Fruit fly (Drosophila melanogaster) whole organism, embryonic: ENCODE measurements around the gene CG15529.

Experiments
- Blimp-1 ChIP-seq: fragments of 200-800 bp; sonication (Bioruptor generic); optimal IDR thresholded peaks from 3 replicates; lab custom pipeline; 2018; ENCODE audit warnings: missing biosample characterization, missing genetic modification characterization, mild to moderate bottlenecking, moderate library complexity, missing genetic modification reagents
- C15 ChIP-seq: fragments of 200-800 bp; sonication (Bioruptor generic); IDR thresholded peaks from 3 replicates; pipeline ENCODE4 v1.3.6; 2022; ENCODE audit warnings: missing biosample characterization, missing genetic modification characterization
- CG10543 ChIP-seq: fragments of 200-800 bp; sonication (Bioruptor generic); optimal IDR thresholded peaks from 3 replicates; lab custom pipeline; 2017; ENCODE audit warnings: missing biosample characterization, mild to moderate bottlenecking, missing genetic modification characterization, moderate library complexity
- CG12769 ChIP-seq: fragments of 200-800 bp; sonication (Bioruptor generic); optimal IDR thresholded peaks from 2 replicates; lab custom pipeline; 2019; ENCODE audit warnings: missing biosample characterization, mild to moderate bottlenecking, missing genetic modification characterization, moderate library complexity
- CG13624 ChIP-seq: fragments of 200-800 bp; sonication (Bioruptor generic); optimal IDR thresholded peaks from 2 replicates; lab custom pipeline; 2016; ENCODE audit warnings: missing biosample characterization, missing genetic modification characterization
- CG17359 ChIP-seq: fragments of 200-800 bp; sonication (Bioruptor generic); optimal IDR thresholded peaks from 3 replicates; lab custom pipeline; 2018; ENCODE audit warnings: missing biosample characterization, mild to moderate bottlenecking, missing genetic modification characterization, moderate library complexity
- CG17829 ChIP-seq: fragments of 200-800 bp; optimal IDR thresholded peaks from 2 replicates; lab custom pipeline; 2019; ENCODE audit warnings: missing biosample characterization, mild to moderate bottlenecking, missing genetic modification characterization, moderate library complexity
- CG1792 ChIP-seq: fragments of 200-800 bp; sonication (Bioruptor generic); optimal IDR thresholded peaks from 2 replicates; lab custom pipeline; 2016; ENCODE audit warnings: missing biosample characterization, missing genetic modification characterization
- CG30020 ChIP-seq: fragments of 200-800 bp; optimal IDR thresholded peaks from 2 replicates; lab custom pipeline; 2019; ENCODE audit warnings: missing biosample characterization, mild to moderate bottlenecking, missing genetic modification characterization, moderate library complexity
- CG3281 ChIP-seq: fragments of 200-800 bp; sonication (Bioruptor generic); optimal IDR thresholded peaks from 3 replicates; lab custom pipeline; 2017; ENCODE audit warnings: missing biosample characterization, mild to moderate bottlenecking, missing genetic modification characterization
- CG34224 ChIP-seq: fragments of 200-800 bp; sonication (Bioruptor generic); IDR thresholded peaks from 3 replicates; pipeline ENCODE4 v1.3.6; 2022; ENCODE audit warnings: missing biosample characterization, missing genetic modification characterization; ENCODE audit not compliant: partially characterized antibody
- CG34422 ChIP-seq: fragments of 200-800 bp; sonication (Bioruptor generic); IDR thresholded peaks from 3 replicates; pipeline ENCODE4 v1.3.6; 2022; ENCODE audit warnings: missing biosample characterization, missing genetic modification characterization
- CG5245 ChIP-seq: fragments of 200-800 bp; sonication (Bioruptor generic); optimal IDR thresholded peaks from 3 replicates; lab custom pipeline; 2016; ENCODE audit warnings: missing biosample characterization, missing genetic modification characterization
- CG6683 ChIP-seq: fragments of 200-800 bp; sonication (Bioruptor generic); optimal IDR thresholded peaks from 2 replicates; lab custom pipeline; 2017; ENCODE audit warnings: missing biosample characterization, mild to moderate bottlenecking, missing genetic modification characterization, missing genetic modification reagents
- CG7372 ChIP-seq: fragments of 200-800 bp; sonication (Bioruptor generic); IDR thresholded peaks from 2 replicates; pipeline ENCODE4 v1.3.6; 2022; ENCODE audit warnings: missing biosample characterization, missing genetic modification characterization
- CG7963 ChIP-seq: fragments of 200-800 bp; sonication (Bioruptor generic); IDR thresholded peaks from 3 replicates; pipeline ENCODE4 v1.3.6; 2022; ENCODE audit warnings: missing biosample characterization, missing genetic modification characterization; ENCODE audit not compliant: partially characterized antibody
- CG8281 ChIP-seq: fragments of 200-800 bp; sonication (Bioruptor generic); optimal IDR thresholded peaks from 2 replicates; lab custom pipeline; 2018; ENCODE audit warnings: missing biosample characterization, mild to moderate bottlenecking, missing genetic modification characterization, moderate library complexity
- CG9609 ChIP-seq: fragments of 200-800 bp; sonication (Bioruptor generic); optimal IDR thresholded peaks from 3 replicates; lab custom pipeline; 2016; ENCODE audit warnings: missing biosample characterization, missing genetic modification characterization
- Dek ChIP-seq: fragments of 200-800 bp; sonication (Bioruptor generic); optimal IDR thresholded peaks from 3 replicates; lab custom pipeline; 2019; ENCODE audit warnings: missing biosample characterization, mild to moderate bottlenecking, missing genetic modification characterization, moderate library complexity
- Dfd ChIP-seq, 2 experiments: fragments of >200 bp; optimal IDR thresholded peaks; 2 replicates each; lab custom pipeline; 2017; ENCODE audit warnings: missing biosample characterization in 2 of 2, missing genetic modification characterization in 2 of 2
- Dp ChIP-seq: fragments of 200-800 bp; sonication (Bioruptor generic); optimal IDR thresholded peaks from 2 replicates; lab custom pipeline; 2018; ENCODE audit warnings: missing biosample characterization, mild to moderate bottlenecking, missing genetic modification characterization, moderate library complexity
- ERR ChIP-seq: fragments of 200-800 bp; sonication (Bioruptor generic); optimal IDR thresholded peaks from 2 replicates; lab custom pipeline; 2016; ENCODE audit warnings: missing biosample characterization, missing genetic modification characterization
- Fer3 ChIP-seq: fragments of 200-800 bp; sonication (Bioruptor generic); optimal IDR thresholded peaks from 2 replicates; lab custom pipeline; 2018; ENCODE audit warnings: missing biosample characterization, mild to moderate bottlenecking, missing genetic modification characterization, moderate library complexity
- Gug ChIP-seq: fragments of 200-800 bp; sonication (Bioruptor generic); IDR thresholded peaks from 4 replicates; pipeline ENCODE4 v1.3.6; 2022; ENCODE audit warnings: missing biosample characterization, missing genetic modification characterization
- H2.0 ChIP-seq: fragments of 200-800 bp; sonication (Bioruptor generic); IDR thresholded peaks from 2 replicates; pipeline ENCODE4 v1.3.6; 2022; ENCODE audit warnings: missing biosample characterization, missing genetic modification characterization
- Med ChIP-seq: fragments of 200-800 bp; sonication (Bioruptor generic); peaks from one replicate; lab custom pipeline; 2016; ENCODE audit warnings: missing biosample characterization, missing genetic modification characterization, mild to moderate bottlenecking, inconsistent platforms, moderate library complexity
- Meics ChIP-seq: fragments of 200-800 bp; sonication (Bioruptor generic); optimal IDR thresholded peaks from 2 replicates; lab custom pipeline; 2017; ENCODE audit warnings: missing biosample characterization, mild to moderate bottlenecking, missing genetic modification characterization
- Myb ChIP-seq: fragments of 200-800 bp; sonication (Bioruptor generic); optimal IDR thresholded peaks from 2 replicates; lab custom pipeline; 2016; ENCODE audit warnings: missing biosample characterization, missing genetic modification characterization
- Pdp1 ChIP-seq, 2 experiments: fragments of 200-800 bp; sonication (Bioruptor generic); optimal IDR thresholded peaks; 3 replicates each; lab custom pipeline; 2016; ENCODE audit warnings: missing biosample characterization in 2 of 2, missing genetic modification characterization in 2 of 2, mild to moderate bottlenecking in 1 of 2, moderate library complexity in 1 of 2
- Scr ChIP-seq: fragments of 200-800 bp; sonication (Bioruptor generic); IDR thresholded peaks from 2 replicates; pipeline ENCODE4 v1.3.6; 2022; ENCODE audit warnings: missing biosample characterization, missing genetic modification characterization; ENCODE audit not compliant: partially characterized antibody
- Tbp ChIP-seq: fragments of >200 bp; optimal IDR thresholded peaks from 2 replicates; lab custom pipeline; 2018; ENCODE audit warnings: missing biosample characterization, missing genetic modification characterization
- Vsx1 ChIP-seq: fragments of 200-800 bp; sonication (Bioruptor generic); optimal IDR thresholded peaks from 2 replicates; lab custom pipeline; 2017; ENCODE audit warnings: missing biosample characterization, mild to moderate bottlenecking, missing genetic modification characterization, missing genetic modification reagents
- ac ChIP-seq: fragments of 200-800 bp; sonication (Bioruptor generic); optimal IDR thresholded peaks from 3 replicates; lab custom pipeline; 2017; ENCODE audit warnings: missing biosample characterization, mild to moderate bottlenecking, missing genetic modification characterization
- amos ChIP-seq: fragments of 200-800 bp; sonication (Bioruptor generic); IDR thresholded peaks from 2 replicates; pipeline ENCODE4 v1.3.6; 2022; ENCODE audit warnings: missing biosample characterization, missing genetic modification characterization; ENCODE audit not compliant: partially characterized antibody
- aop ChIP-seq: fragments of 200-800 bp; sonication (Bioruptor generic); IDR thresholded peaks from 2 replicates; pipeline ENCODE4 v1.3.6; 2022; ENCODE audit warnings: missing biosample characterization, missing genetic modification characterization
- danr ChIP-seq: fragments of 200-800 bp; sonication (Bioruptor generic); IDR thresholded peaks from 2 replicates; pipeline ENCODE4 v1.3.6; 2022; ENCODE audit warnings: missing biosample characterization, missing genetic modification characterization
- dpn ChIP-seq, 2 experiments: fragments of 200-800 bp; sonication (Bioruptor generic); optimal IDR thresholded peaks; 3 replicates each; lab custom pipeline; 2016; ENCODE audit warnings: missing biosample characterization in 2 of 2, missing genetic modification characterization in 2 of 2
- en ChIP-seq: fragments of 200-800 bp; sonication (Bioruptor generic); optimal IDR thresholded peaks from 2 replicates; lab custom pipeline; 2016; ENCODE audit warnings: missing biosample characterization, missing genetic modification characterization
- fd64A ChIP-seq: fragments of 200-800 bp; sonication (Bioruptor generic); optimal IDR thresholded peaks from 3 replicates; lab custom pipeline; 2018; ENCODE audit warnings: missing biosample characterization, mild to moderate bottlenecking, missing genetic modification characterization
- gsb ChIP-seq: fragments of 200-800 bp; sonication (Bioruptor generic); IDR thresholded peaks from 2 replicates; pipeline ENCODE4 v1.3.6; 2022; ENCODE audit warnings: missing biosample characterization, missing genetic modification characterization
- gsb-n ChIP-seq: fragments of 200-800 bp; sonication (Bioruptor generic); optimal IDR thresholded peaks from 3 replicates; lab custom pipeline; 2018; ENCODE audit warnings: missing biosample characterization, mild to moderate bottlenecking, missing genetic modification characterization
- ken ChIP-seq: fragments of 200-800 bp; sonication (Bioruptor generic); IDR thresholded peaks from 3 replicates; pipeline ENCODE4 v1.3.6; 2022; ENCODE audit warnings: missing biosample characterization, missing genetic modification characterization
- prd ChIP-seq, 3 experiments: fragments of >200 bp in 2 of 3; fragments of 200-800 bp in 1 of 3; sonication (Bioruptor generic) in 1 of 3; optimal IDR thresholded peaks in 2 of 3; IDR thresholded peaks in 1 of 3; 2 replicates in 2 of 3; 3 replicates in 1 of 3; pipeline versions ENCODE4 v1.3.6 to Lab custom; 2017 to 2022; ENCODE audit warnings: missing biosample characterization in 1 of 3, missing genetic modification characterization in 1 of 3
- ranshi ChIP-seq: fragments of 200-800 bp; sonication (Bioruptor generic); IDR thresholded peaks from 2 replicates; pipeline ENCODE4 v1.3.6; 2022; ENCODE audit warnings: missing biosample characterization, missing genetic modification characterization
- salm ChIP-seq: fragments of 200-800 bp; sonication (Bioruptor generic); optimal IDR thresholded peaks from 2 replicates; lab custom pipeline; 2018; ENCODE audit warnings: missing biosample characterization, mild to moderate bottlenecking, missing genetic modification characterization
- sens ChIP-seq: fragments of 200-800 bp; sonication (Bioruptor generic); peaks from one replicate; lab custom pipeline; 2016; ENCODE audit warnings: missing biosample characterization, missing genetic modification characterization
- sug ChIP-seq: fragments of 200-800 bp; optimal IDR thresholded peaks from 2 replicates; lab custom pipeline; 2019; ENCODE audit warnings: missing biosample characterization, mild to moderate bottlenecking, missing genetic modification characterization, moderate library complexity
- tgo ChIP-seq: fragments of 200-800 bp; sonication (Bioruptor generic); IDR thresholded peaks from 3 replicates; pipeline ENCODE4 v1.3.6; 2022; ENCODE audit warnings: missing biosample characterization, missing genetic modification characterization
- tll ChIP-seq, 2 experiments: fragments of 200-800 bp in 1 of 2; fragments of >200 bp in 1 of 2; sonication (Bioruptor generic) in 1 of 2; optimal IDR thresholded peaks; 2 replicates each; lab custom pipeline; 2017 to 2019; ENCODE audit warnings: missing biosample characterization in 2 of 2, missing genetic modification characterization in 2 of 2, mild to moderate bottlenecking in 1 of 2, moderate library complexity in 1 of 2

Gene CG15529

dm6 chr3R:30104912-30105510, 46.8 kb upstream of the CG15529 start:
- TF ChIP-seq CG1792 (GFP tag; lab: Kevin White, UChicago), result no peak
- TF ChIP-seq tgo, result no peak
- 0 out of 2 replicates have a peak, but pooled peaks have one; percentile 39 for TF ChIP-seq CG7372 (GFP tag; lab: Robert Waterston, UW)
- TF ChIP-seq sug (tag; lab: Kevin White, UChicago), result peak; percentile 85
- peak in 1 of 2 experiments; percentile 5 for TF ChIP-seq prd (optimal IDR thresholded peaks at IDR 0.05; lab: Kevin White, UChicago)
- no peak for TF ChIP-seq prd (GFP tag; IDR thresholded peaks at IDR 0.05; lab: Robert Waterston, UW)
- peak; percentile 40 for TF ChIP-seq Med (GFP tag; lab: Kevin White, UChicago)
- no peak for TF ChIP-seq Dek (tag; lab: Kevin White, UChicago)
- TF ChIP-seq aop (GFP tag; lab: Robert Waterston, UW), result no peak
- peak; percentile 30 for TF ChIP-seq CG8281
- no peak for TF ChIP-seq gsb-n (tag; lab: Kevin White, UChicago)
- TF ChIP-seq danr (GFP tag; lab: Robert Waterston, UW), result no peak
- no peak for TF ChIP-seq ken (GFP tag; lab: Robert Waterston, UW)
- no peak for TF ChIP-seq Tbp (GFP tag; lab: Kevin White, UChicago)
- no peak for TF ChIP-seq CG5245 (GFP tag; lab: Kevin White, UChicago)
- no peak for TF ChIP-seq en (GFP tag; lab: Kevin White, UChicago)
- no peak for TF ChIP-seq dpn (GFP tag; optimal IDR thresholded peaks at IDR 0.05; lab: Kevin White, UChicago)
- peak in 1 of 2 experiments; percentile 75 for TF ChIP-seq Pdp1 (GFP tag; optimal IDR thresholded peaks at IDR 0.05; lab: Kevin White, UChicago)
- no peak for TF ChIP-seq ranshi (GFP tag; lab: Robert Waterston, UW)
- TF ChIP-seq, all 482 proteins: peak for 6

- no peak for TF ChIP-seq CG7963 (GFP tag; lab: Robert Waterston, UW)
- no peak for TF ChIP-seq Gug
- no peak for TF ChIP-seq CG9609
- no peak for TF ChIP-seq amos (GFP tag; lab: Robert Waterston, UW)
- no peak for TF ChIP-seq Scr (GFP tag; lab: Robert Waterston, UW)
- no peak for TF ChIP-seq salm (tag; lab: Kevin White, UChicago)
- TF ChIP-seq Blimp-1 (GFP tag; lab: Kevin White, UChicago), result no peak
- no peak for TF ChIP-seq CG17829 (tag; lab: Kevin White, UChicago)
- TF ChIP-seq ERR (GFP tag; lab: Kevin White, UChicago), result no peak
- TF ChIP-seq C15 (GFP tag; lab: Robert Waterston, UW), result no peak
- TF ChIP-seq CG12769 (tag; lab: Kevin White, UChicago), result peak; percentile 90
- no peak for TF ChIP-seq CG34224 (GFP tag; lab: Robert Waterston, UW)
- TF ChIP-seq H2.0 (GFP tag; lab: Robert Waterston, UW), result no peak
- TF ChIP-seq Vsx1 (GFP tag; lab: Kevin White, UChicago), result no peak
- no peak for TF ChIP-seq ac (GFP tag; lab: Kevin White, UChicago)
- no peak for TF ChIP-seq CG6683 (GFP tag; lab: Kevin White, UChicago)
- no peak for TF ChIP-seq gsb
- no peak for TF ChIP-seq Dp (GFP tag; lab: Kevin White, UChicago)
- peak; percentile 59 for TF ChIP-seq CG10543
- TF ChIP-seq Fer3 (tag; lab: Kevin White, UChicago), result no peak
- no peak for TF ChIP-seq CG30020 (tag; lab: Kevin White, UChicago)
- TF ChIP-seq Dfd (GFP tag; optimal IDR thresholded peaks at IDR 0.05; lab: Kevin White, UChicago), result no peak
- peak; percentile 20 for TF ChIP-seq sens (GFP tag; lab: Kevin White, UChicago)
- TF ChIP-seq CG13624 (GFP tag; lab: Kevin White, UChicago), result no peak
- TF ChIP-seq fd64A (GFP tag; lab: Kevin White, UChicago), result no peak
- no peak for TF ChIP-seq CG17359 (tag; lab: Kevin White, UChicago)
- no peak for TF ChIP-seq CG34422
- TF ChIP-seq Meics (GFP tag; lab: Kevin White, UChicago), result no peak
- TF ChIP-seq tll (GFP tag; optimal IDR thresholded peaks at IDR 0.05; lab: Kevin White, UChicago), result no peak
- no peak for TF ChIP-seq Myb (GFP tag; lab: Kevin White, UChicago)
- no peak for TF ChIP-seq CG3281
These were observed 46.1 kb upstream of the CG15529 start for dm6 chr3R:30105808-30106207.
